Worm (Caenorhabditis elegans): ENCODE results near the gene fbxa-224.

fbxa-224 gene

DNA sequence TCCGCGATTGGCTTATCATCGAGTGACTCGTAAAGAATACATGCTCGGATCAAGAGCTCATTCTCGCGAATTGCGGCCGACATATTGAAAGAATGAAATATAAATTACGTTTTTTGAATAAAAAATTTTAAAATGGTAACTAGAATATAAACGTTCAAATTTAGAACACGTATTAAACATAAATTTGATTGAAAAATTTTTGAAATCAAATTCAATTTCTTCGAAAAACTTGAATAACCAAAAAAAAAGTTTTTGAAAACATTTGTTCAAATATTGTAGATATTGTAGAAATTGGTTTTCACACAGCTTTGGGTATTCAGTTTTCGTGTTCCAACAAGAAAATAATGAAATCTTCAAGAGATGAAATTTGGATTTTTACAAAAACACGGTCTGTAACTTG lies at the start of gene fbxa-224:
TSS of gene fbxa-224 (minus strand) at position 101 of the 400 bp plus-strand sequence.
- TF ChIP-seq unc-62 (GFP tag; optimal IDR thresholded peaks at IDR 0.05): no peak

ce11 chrII:7594812-7595211 lies 46.9 kb upstream of the fbxa-224 start, which contains the start of gene syd-1:
Gene syd-1 (minus strand): TSS chrII:7594912.
- no peak for TF ChIP-seq unc-62 (GFP tag; optimal IDR thresholded peaks at IDR 0.05)

- no peak for TF ChIP-seq unc-62 (GFP tag; optimal IDR thresholded peaks at IDR 0.05)
Observed at ce11 chrII:7594262-7594661, 46.3 kb upstream of the fbxa-224 start.

DNA sequence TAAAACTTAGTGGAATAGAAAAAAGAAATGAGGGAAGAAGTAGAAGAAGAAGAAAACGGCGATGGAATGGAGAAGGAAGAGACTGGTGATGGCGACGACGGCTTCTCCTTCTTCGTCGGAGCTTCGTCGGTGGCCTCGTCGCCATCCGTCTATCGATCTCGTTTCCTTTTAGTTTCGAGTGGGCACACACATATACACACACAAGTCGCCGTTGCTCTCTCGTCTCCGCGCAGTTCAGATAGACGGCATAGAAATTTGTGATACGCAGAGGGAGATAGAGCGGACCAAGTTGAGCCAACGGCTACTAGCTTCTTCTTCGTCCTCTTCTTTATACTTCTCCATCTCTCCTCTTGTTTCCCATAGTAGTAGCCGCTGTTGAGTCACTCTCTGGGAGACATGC lies 45.3 kb upstream of the fbxa-224 start:
- no peak for TF ChIP-seq unc-62 (GFP tag; optimal IDR thresholded peaks at IDR 0.05)

DNA sequence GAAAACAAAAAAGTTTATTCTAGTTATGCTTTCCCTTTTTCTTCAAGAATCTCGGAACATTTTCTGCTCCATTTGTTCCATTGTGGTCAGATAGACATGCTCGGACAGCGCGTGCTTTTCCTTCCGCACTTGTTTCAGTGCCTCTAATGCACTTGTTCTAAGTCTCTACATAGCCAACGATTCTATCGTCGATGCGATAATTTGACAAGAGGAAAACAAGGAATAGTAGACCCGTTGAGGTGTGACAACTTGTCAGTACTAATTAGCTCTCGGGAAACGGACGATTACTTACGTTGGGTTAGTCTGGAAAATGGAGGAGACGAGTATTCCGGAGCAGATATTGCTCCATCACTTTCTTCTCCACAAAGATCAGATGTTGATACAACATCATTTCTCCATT lies 40.4 kb upstream of the fbxa-224 start:
- TF ChIP-seq unc-62 (GFP tag; optimal IDR thresholded peaks at IDR 0.05): no peak

DNA sequence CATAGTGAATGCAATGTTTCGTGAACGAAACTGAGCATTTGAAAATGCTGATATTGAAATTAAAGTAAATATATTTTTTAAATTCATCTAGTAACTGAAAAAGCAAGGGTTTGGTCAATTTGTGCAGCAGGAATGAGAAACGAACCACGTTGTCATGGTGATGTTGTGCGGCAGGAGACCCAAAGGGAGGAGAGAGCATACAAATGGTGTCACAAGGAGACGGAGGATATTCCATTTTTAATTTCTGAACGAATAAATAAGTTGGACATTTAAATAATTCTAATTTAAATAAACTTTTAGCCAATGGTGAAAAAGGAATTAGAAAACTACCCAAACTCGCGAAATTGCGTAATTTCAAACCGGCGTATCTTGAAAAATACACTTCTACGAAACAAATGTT lies 35.6 kb upstream of the fbxa-224 start, which contains the start of gene mks-3:
TSS of gene mks-3 (minus strand) at position 101 of the 400 bp plus-strand sequence.
- no peak for TF ChIP-seq unc-62 (GFP tag; optimal IDR thresholded peaks at IDR 0.05)

ce11 chrII:7577412-7577811 lies 29.5 kb upstream of the fbxa-224 start, which contains the start of gene F35D2.6:
Gene F35D2.6 (plus strand): TSS chrII:7577712.
- TF ChIP-seq unc-62 (GFP tag; optimal IDR thresholded peaks at IDR 0.05): no peak

- TF ChIP-seq unc-62 (GFP tag; optimal IDR thresholded peaks at IDR 0.05): no peak
Observed at ce11 chrII:7575614-7576013, 27.7 kb upstream of the fbxa-224 start, which contains the start of gene F35D2.1. Gene F35D2.1 (plus strand): TSS chrII:7575914.

DNA sequence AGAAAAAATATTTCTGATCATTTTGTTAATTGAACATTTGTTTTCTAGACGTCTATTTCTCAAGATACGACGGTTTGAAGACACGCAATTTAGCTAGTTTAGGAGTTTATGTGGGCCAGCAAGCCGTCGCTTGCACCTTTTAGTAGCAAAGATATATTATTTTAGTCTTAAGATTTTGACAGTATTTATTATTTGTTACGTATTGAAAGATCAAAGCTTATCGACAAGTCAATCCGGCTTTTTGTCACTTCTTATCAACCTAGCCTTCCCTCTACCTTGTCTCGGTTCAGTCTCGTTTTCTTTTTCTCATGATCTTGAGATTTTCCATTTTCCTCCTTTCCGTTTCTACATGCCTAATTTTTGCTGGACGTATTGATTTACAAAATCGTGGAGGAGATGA lies 26.2 kb upstream of the fbxa-224 start, which contains the start of gene F35D2.2:
TSS of gene F35D2.2 (plus strand) at position 301 of the 400 bp plus-strand sequence.
- TF ChIP-seq unc-62 (GFP tag; optimal IDR thresholded peaks at IDR 0.05): no peak

DNA sequence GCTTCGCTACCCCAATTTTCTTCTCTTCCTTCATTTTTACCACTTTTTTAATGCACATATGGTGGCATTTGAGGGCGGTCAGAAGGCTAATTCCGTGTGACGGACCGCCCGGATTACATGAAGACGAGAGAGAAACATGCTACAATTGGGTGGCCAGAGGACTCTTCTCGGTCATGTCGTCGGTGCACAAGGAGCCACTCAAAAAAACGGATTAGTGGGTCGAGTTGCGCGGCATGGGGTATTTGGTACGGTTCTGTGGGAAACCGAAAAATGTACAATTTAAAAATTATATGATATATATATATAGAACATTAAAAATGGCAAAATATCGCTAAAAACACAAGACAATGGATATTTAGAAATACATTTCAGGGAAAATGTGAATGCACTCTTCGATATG lies 22.9 kb upstream of the fbxa-224 start:
- no peak for TF ChIP-seq unc-62 (GFP tag; optimal IDR thresholded peaks at IDR 0.05)

DNA sequence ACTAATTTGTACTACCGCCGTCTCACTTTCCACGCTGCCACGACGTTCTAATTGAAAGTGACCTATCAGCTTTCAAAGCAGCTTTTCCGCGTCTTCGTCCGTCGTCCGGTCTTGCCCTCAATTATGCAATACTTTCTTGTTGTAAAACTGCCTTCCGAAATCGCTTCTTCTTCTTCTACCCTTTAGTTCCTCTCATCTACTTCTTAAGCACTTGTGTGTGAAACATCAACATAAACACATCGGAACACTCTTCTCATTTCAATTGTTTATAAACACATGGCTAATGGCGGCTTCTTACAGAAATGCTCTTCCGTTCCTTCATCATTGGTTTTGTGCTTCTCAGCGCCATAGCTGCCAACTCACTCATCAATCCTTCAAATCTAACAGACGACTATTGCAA lies 22.4 kb upstream of the fbxa-224 start, which contains the start of gene F35D2.3:
TSS of gene F35D2.3 (plus strand) at position 301 of the 400 bp plus-strand sequence.
- TF ChIP-seq unc-62 (GFP tag; optimal IDR thresholded peaks at IDR 0.05): no peak

ce11 chrII:7562616-7563015 lies 14.7 kb upstream of the fbxa-224 start:
- no peak for TF ChIP-seq unc-62 (GFP tag; optimal IDR thresholded peaks at IDR 0.05)

- TF ChIP-seq unc-62 (GFP tag; optimal IDR thresholded peaks at IDR 0.05): no peak
Observed at ce11 chrII:7561494-7561893, 13.6 kb upstream of the fbxa-224 start, which contains the start of the genes ZK1290.11 and ZK1290.1. Gene ZK1290.11 (minus strand): TSS chrII:7561594. Gene ZK1290.1 (plus strand): TSS chrII:7561764.

DNA sequence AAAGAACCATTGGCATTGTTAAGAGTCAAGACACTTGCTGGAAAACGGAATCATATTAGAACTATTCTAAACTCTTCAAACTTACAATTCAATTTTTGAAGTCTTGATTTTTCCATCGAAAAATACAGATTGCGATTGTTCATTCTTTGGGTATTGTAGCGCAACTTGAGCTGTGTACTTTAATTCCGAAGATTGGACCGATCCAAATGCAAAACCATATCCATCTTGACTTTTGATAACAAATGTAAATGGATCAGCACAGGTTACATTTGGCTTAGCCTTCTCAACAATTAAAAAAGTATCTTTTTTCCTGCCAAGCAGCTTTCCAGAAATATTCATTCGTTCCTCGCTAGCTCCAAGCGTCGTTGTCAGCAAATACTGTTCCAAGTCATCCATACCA lies 12.9 kb upstream of the fbxa-224 start:
- TF ChIP-seq unc-62 (GFP tag; optimal IDR thresholded peaks at IDR 0.05): no peak

DNA sequence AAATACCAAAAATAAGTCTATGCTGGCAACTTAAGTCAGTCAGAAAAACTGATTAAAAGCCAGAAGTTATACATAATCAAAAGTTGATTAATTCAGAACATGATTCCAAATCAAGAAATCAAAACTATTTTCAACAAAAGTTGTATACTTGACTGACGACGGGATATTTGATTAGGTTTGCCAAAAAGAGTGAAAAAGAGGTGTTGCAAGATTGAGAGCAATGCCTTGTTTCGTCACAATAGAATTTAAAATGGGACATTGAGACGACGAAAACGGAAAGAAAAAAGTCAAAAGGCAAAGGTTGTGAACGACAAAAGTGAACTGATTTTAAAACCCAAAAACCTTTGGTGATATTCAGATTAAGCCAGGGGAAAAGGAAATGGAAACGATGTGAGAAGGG lies 10.9 kb upstream of the fbxa-224 start:
- TF ChIP-seq unc-62 (GFP tag; optimal IDR thresholded peaks at IDR 0.05): no peak

ce11 chrII:7557981-7558380 lies 10.0 kb upstream of the fbxa-224 start:
- no peak for TF ChIP-seq unc-62 (GFP tag; optimal IDR thresholded peaks at IDR 0.05)

DNA sequence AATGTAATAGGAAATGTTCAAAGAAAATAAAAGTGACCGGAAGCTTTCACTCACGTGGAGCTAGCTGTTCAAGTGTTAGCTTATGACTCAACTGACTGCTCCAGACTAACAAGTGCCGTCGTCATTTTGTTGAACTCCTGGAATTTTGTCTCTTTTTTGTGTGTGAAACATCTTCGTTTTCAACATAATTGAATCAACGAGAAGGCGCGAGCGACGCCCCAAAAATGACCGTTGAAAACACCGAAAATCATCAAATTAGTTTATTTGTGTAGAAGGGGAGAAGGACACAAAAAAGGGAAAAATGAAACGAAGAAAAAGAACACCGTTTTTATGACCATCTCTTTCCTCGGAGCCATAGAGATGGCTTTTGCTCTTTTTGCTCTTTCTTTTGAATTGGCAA lies 7.5 kb upstream of the fbxa-224 start, which contains the start of gene ZK1290.14:
TSS of gene ZK1290.14 (minus strand) at position 139 of the 400 bp plus-strand sequence.
- no peak for TF ChIP-seq unc-62 (GFP tag; optimal IDR thresholded peaks at IDR 0.05)

Measured in whole organism, dauer.